Worm (Caenorhabditis elegans): ENCODE results near the gene glb-1.

Gene glb-1

ce11 chrIII:8873990-8874668, 49.0 kb downstream of the glb-1 start (continued):
- TF ChIP-seq C06A6.2 (GFP tag; conservative IDR thresholded peaks at IDR 0.05) (0 out of 2 replicates have a peak, but pooled peaks have one; percentile 30), mes-4 (tag; optimal IDR thresholded peaks at IDR 0.05) (no peak), K12H6.12 (tag; optimal IDR thresholded peaks at IDR 0.05) (peak; percentile 83), madf-10 (tag; optimal IDR thresholded peaks at IDR 0.05) (peak; percentile 32), snpc-3.4 (tag; optimal IDR thresholded peaks at IDR 0.05) (no peak), attf-3 (GFP tag; conservative IDR thresholded peaks at IDR 0.05) (no peak), D2030.7 (GFP tag; IDR thresholded peaks at IDR 0.05) (no peak), F23B12.7 (tag; optimal IDR thresholded peaks at IDR 0.05; ENCODE audit: insufficient read depth) (no peak), lin-35 (GFP tag; optimal IDR thresholded peaks at IDR 0.05) (peak in 1 of 3 experiments; percentile 56), ZK185.1 (tag; optimal IDR thresholded peaks at IDR 0.05; ENCODE audit: poor library complexity, severe bottlenecking) (peak; percentile 68), ama-1 (optimal IDR thresholded peaks at IDR 0.05) (peak; percentile 73), ama-1 (GFP tag; optimal IDR thresholded peaks at IDR 0.05) (no peak)

- peak; percentile 18; the same call in 1 of the 2 replicates for TF ChIP-seq dox-1 (GFP tag; IDR thresholded peaks at IDR 0.05)
- TF ChIP-seq sptf-2 (GFP tag; optimal IDR thresholded peaks at IDR 0.05), result no peak
- peak; percentile 25 for TF ChIP-seq F52B5.7 (tag; optimal IDR thresholded peaks at IDR 0.05)
- TF ChIP-seq K12H6.12 (tag; optimal IDR thresholded peaks at IDR 0.05), result peak; percentile 1
- TF ChIP-seq zfh-2 (GFP tag; conservative IDR thresholded peaks at IDR 0.05), result peak; percentile 79
- no peak for TF ChIP-seq hrde-1 (tag; optimal IDR thresholded peaks at IDR 0.05; ENCODE audit: borderline replicate concordance)
Observed at ce11 chrIII:8873045-8873457, 50.0 kb downstream of the glb-1 start.
